Worm (Caenorhabditis elegans) whole organism, L3 larva: ENCODE measurements around the gene sre-30.

Source experiments
- R02D3.7 ChIP-seq: fragments of 150-350 bp; optimal IDR thresholded peaks from 2 replicates; lab custom pipeline; 2014; ENCODE audit warnings: missing biosample characterization, missing genetic modification characterization
- ZK546.5 ChIP-seq: sonication (generic microtip); optimal IDR thresholded peaks from 2 replicates; lab custom pipeline; 2017; ENCODE audit warnings: missing biosample characterization, missing genetic modification characterization
- aly-2 ChIP-seq: fragments of 150-350 bp; optimal IDR thresholded peaks from 2 replicates; lab custom pipeline; 2014; ENCODE audit warnings: missing biosample characterization, missing genetic modification characterization
- ceh-16 ChIP-seq: sonication (generic microtip); optimal IDR thresholded peaks from 2 replicates; lab custom pipeline; 2017; ENCODE audit warnings: missing biosample characterization, missing genetic modification characterization
- ceh-28 ChIP-seq: fragments of 150-350 bp; optimal IDR thresholded peaks from 2 replicates; lab custom pipeline; 2014; ENCODE audit warnings: missing biosample characterization, missing genetic modification reagents, missing genetic modification characterization
- ceh-82 ChIP-seq: fragments of 150-350 bp; optimal IDR thresholded peaks from 2 replicates; lab custom pipeline; 2014; ENCODE audit warnings: missing biosample characterization, missing genetic modification characterization
- ceh-9 ChIP-seq: sonication (generic microtip); optimal IDR thresholded peaks from 2 replicates; lab custom pipeline; 2018; ENCODE audit warnings: missing biosample characterization, missing genetic modification characterization
- egl-27 ChIP-seq: sonication (generic microtip); optimal IDR thresholded peaks from 4 replicates; lab custom pipeline; 2017; ENCODE audit warnings: missing biosample characterization, missing genetic modification reagents, missing genetic modification characterization
- elt-2 ChIP-seq: sonication (generic microtip); optimal IDR thresholded peaks from 2 replicates; lab custom pipeline; 2016; ENCODE audit warnings: missing genetic modification reagents, mild to moderate bottlenecking, missing genetic modification characterization, missing compliant biosample characterization
- fkh-10 ChIP-seq: sonication (generic microtip); optimal IDR thresholded peaks from 2 replicates; lab custom pipeline; 2017; ENCODE audit warnings: missing biosample characterization, missing genetic modification reagents, missing genetic modification characterization
- fos-1 ChIP-seq: fragments of 150-350 bp; optimal IDR thresholded peaks from 2 replicates; lab custom pipeline; 2014; ENCODE audit warnings: missing biosample characterization, missing genetic modification characterization
- hmg-11 ChIP-seq: sonication (generic microtip); optimal IDR thresholded peaks from 2 replicates; lab custom pipeline; 2016; ENCODE audit warnings: missing genetic modification characterization, missing compliant biosample characterization
- jun-1 ChIP-seq: fragments of 150-350 bp; optimal IDR thresholded peaks from 2 replicates; lab custom pipeline; 2014; ENCODE audit warnings: missing biosample characterization, missing genetic modification reagents, missing genetic modification characterization
- lin-15B ChIP-seq: fragments of 150-350 bp; optimal IDR thresholded peaks from 2 replicates; lab custom pipeline; 2014; ENCODE audit warnings: missing biosample characterization, missing genetic modification characterization
- mdl-1 ChIP-seq: fragments of 150-350 bp; optimal IDR thresholded peaks from 2 replicates; lab custom pipeline; 2014; ENCODE audit warnings: missing biosample characterization, missing genetic modification characterization
- mml-1 ChIP-seq: fragments of 150-350 bp; sonication (generic microtip); optimal IDR thresholded peaks from 3 replicates; lab custom pipeline; 2014; ENCODE audit warnings: missing biosample characterization, missing genetic modification characterization
- nfya-1 ChIP-seq: sonication (generic microtip); optimal IDR thresholded peaks from 2 replicates; lab custom pipeline; 2017; ENCODE audit warnings: missing genetic modification characterization, mild to moderate bottlenecking, missing compliant biosample characterization, antibody characterized with exemption, moderate library complexity; ENCODE audit not compliant: insufficient read depth
- nhr-12 ChIP-seq: fragments of 150-350 bp; optimal IDR thresholded peaks from 2 replicates; lab custom pipeline; 2014; ENCODE audit warnings: missing biosample characterization, missing genetic modification characterization
- nhr-237 ChIP-seq: fragments of 150-350 bp; optimal IDR thresholded peaks from 2 replicates; lab custom pipeline; 2014; ENCODE audit warnings: missing biosample characterization, missing genetic modification characterization
- nhr-25 ChIP-seq: sonication (generic microtip); optimal IDR thresholded peaks from 2 replicates; lab custom pipeline; 2017; ENCODE audit warnings: missing biosample characterization, missing genetic modification characterization
- nhr-28 ChIP-seq: fragments of 150-350 bp; optimal IDR thresholded peaks from 2 replicates; lab custom pipeline; 2014; ENCODE audit warnings: missing biosample characterization, missing genetic modification characterization
- nhr-43 ChIP-seq: sonication (generic microtip); optimal IDR thresholded peaks from 2 replicates; lab custom pipeline; 2016; ENCODE audit warnings: mild to moderate bottlenecking, missing genetic modification characterization, missing compliant biosample characterization; ENCODE audit not compliant: poor library complexity, severe bottlenecking
- nhr-67 ChIP-seq: fragments of 150-350 bp; optimal IDR thresholded peaks from 2 replicates; lab custom pipeline; 2014; ENCODE audit warnings: missing biosample characterization, missing genetic modification characterization
- nhr-76 ChIP-seq: fragments of 150-350 bp; sonication (generic microtip); optimal IDR thresholded peaks from 5 replicates; lab custom pipeline; 2014; ENCODE audit warnings: missing biosample characterization, missing genetic modification characterization
- nhr-77 ChIP-seq: fragments of 150-350 bp; optimal IDR thresholded peaks from 2 replicates; lab custom pipeline; 2014; ENCODE audit warnings: missing biosample characterization, missing genetic modification characterization
- pha-4 ChIP-seq: fragments of 150-350 bp; optimal IDR thresholded peaks from 2 replicates; lab custom pipeline; 2014; ENCODE audit warnings: missing biosample characterization, missing genetic modification reagents, missing genetic modification characterization
- sea-2 ChIP-seq: fragments of 150-350 bp; sonication (generic microtip); optimal IDR thresholded peaks from 4 replicates; lab custom pipeline; 2014; ENCODE audit warnings: missing biosample characterization, missing genetic modification reagents, missing genetic modification characterization
- skn-1 ChIP-seq: fragments of 150-350 bp; optimal IDR thresholded peaks from 2 replicates; lab custom pipeline; 2014; ENCODE audit warnings: missing biosample characterization, missing genetic modification characterization
- snpc-4 ChIP-seq: fragments of 150-350 bp; optimal IDR thresholded peaks from 2 replicates; lab custom pipeline; 2014; ENCODE audit warnings: missing biosample characterization, missing genetic modification characterization
- tbx-2 ChIP-seq: sonication (generic microtip); optimal IDR thresholded peaks from 2 replicates; lab custom pipeline; 2016; ENCODE audit warnings: mild to moderate bottlenecking, missing genetic modification characterization, missing compliant biosample characterization
- unc-39 ChIP-seq: sonication (generic microtip); optimal IDR thresholded peaks from 4 replicates; lab custom pipeline; 2017; ENCODE audit warnings: missing biosample characterization, missing genetic modification characterization
- unc-62 ChIP-seq: fragments of 150-350 bp; sonication (generic microtip); optimal IDR thresholded peaks from 4 replicates; lab custom pipeline; 2014; ENCODE audit warnings: missing biosample characterization, missing genetic modification reagents, missing genetic modification characterization
- ztf-11 ChIP-seq: fragments of 150-350 bp; optimal IDR thresholded peaks from 2 replicates; lab custom pipeline; 2014; ENCODE audit warnings: missing biosample characterization, missing genetic modification characterization
- ztf-4 ChIP-seq: fragments of 150-350 bp; optimal IDR thresholded peaks from 2 replicates; lab custom pipeline; 2014; ENCODE audit warnings: missing biosample characterization, missing genetic modification characterization

sre-30 gene

ce11 chrII:12417996-12418395, 11.7 kb upstream of the sre-30 start:
- TF ChIP-seq snpc-4 (tag; lab: Kevin White, UChicago) (no peak), ceh-28 (no peak), tbx-2 (no peak), pha-4 (tag; lab: Kevin White, UChicago) (no peak), fkh-10 (no peak), ceh-16 (tag; lab: Kevin White, UChicago) (no peak), nhr-12 (no peak)

- TF ChIP-seq fkh-10: no peak
- no peak for TF ChIP-seq egl-27 (tag; lab: Kevin White, UChicago)
- no peak for TF ChIP-seq ZK546.5 (tag; lab: Kevin White, UChicago)
- no peak for TF ChIP-seq snpc-4 (tag; lab: Kevin White, UChicago)
- no peak for TF ChIP-seq nfya-1
- no peak for TF ChIP-seq unc-39 (tag; lab: Kevin White, UChicago)
- TF ChIP-seq nhr-25 (tag; lab: Kevin White, UChicago): no peak
These were observed 11.2 kb upstream of the sre-30 start, which contains the start of gene sre-27 for ce11 chrII:12417514-12417913. Gene sre-27 (minus strand): TSS chrII:12417614.

DNA sequence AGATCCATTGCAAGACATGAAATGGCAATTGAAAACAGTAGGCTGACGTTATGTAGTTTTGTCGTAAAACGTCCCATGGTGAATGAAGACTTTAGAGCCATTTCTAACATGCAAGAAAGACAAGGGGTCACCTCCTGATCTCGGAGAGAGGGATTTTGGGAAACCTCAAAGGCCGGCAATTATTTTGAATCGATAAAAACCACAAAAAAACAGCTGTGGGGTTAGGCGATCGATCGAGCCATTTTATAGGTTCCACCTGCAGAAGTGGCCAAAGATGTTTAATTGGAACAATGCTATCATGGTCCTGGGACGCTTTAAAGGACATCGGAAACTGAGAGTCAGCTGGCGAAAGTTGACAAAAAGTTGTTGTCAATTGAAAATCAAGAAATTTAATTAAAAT, 8.5 kb upstream of the sre-30 start, which contains the start of gene Y57A10C.11:
Gene Y57A10C.11 (minus strand): TSS at position 101 of the 400 bp plus-strand sequence.
- no peak for TF ChIP-seq nhr-25 (tag; lab: Kevin White, UChicago)
- TF ChIP-seq ceh-9 (tag; lab: Kevin White, UChicago): no peak
- TF ChIP-seq ceh-28: no peak
- TF ChIP-seq ztf-4 (tag; lab: Kevin White, UChicago): no peak
- TF ChIP-seq tbx-2: no peak
- no peak for TF ChIP-seq nhr-237 (tag; lab: Kevin White, UChicago)
- no peak for TF ChIP-seq nhr-67
- TF ChIP-seq skn-1 (tag; lab: Kevin White, UChicago): no peak
- no peak for TF ChIP-seq sea-2
- TF ChIP-seq jun-1 (tag; lab: Kevin White, UChicago): no peak
- TF ChIP-seq elt-2 (tag; lab: Kevin White, UChicago): no peak
- no peak for TF ChIP-seq unc-62
- TF ChIP-seq mdl-1 (tag; lab: Kevin White, UChicago): no peak
- no peak for TF ChIP-seq nhr-77
- TF ChIP-seq lin-15B (tag; lab: Kevin White, UChicago): no peak
- no peak for TF ChIP-seq ztf-11 (tag; lab: Kevin White, UChicago)
- no peak for TF ChIP-seq nhr-43 (tag; lab: Kevin White, UChicago)
- TF ChIP-seq, all 47 proteins: peak for 0

- no peak for TF ChIP-seq nhr-12
- TF ChIP-seq R02D3.7: no peak
- TF ChIP-seq ceh-28: no peak
- TF ChIP-seq pha-4 (tag; lab: Kevin White, UChicago): no peak
- TF ChIP-seq hmg-11 (tag; lab: Kevin White, UChicago): no peak
These were observed 6.1 kb upstream of the sre-30 start, which contains the start of gene Y57A10C.1 for ce11 chrII:12412417-12412816. Gene Y57A10C.1 (minus strand): TSS chrII:12412517.

DNA sequence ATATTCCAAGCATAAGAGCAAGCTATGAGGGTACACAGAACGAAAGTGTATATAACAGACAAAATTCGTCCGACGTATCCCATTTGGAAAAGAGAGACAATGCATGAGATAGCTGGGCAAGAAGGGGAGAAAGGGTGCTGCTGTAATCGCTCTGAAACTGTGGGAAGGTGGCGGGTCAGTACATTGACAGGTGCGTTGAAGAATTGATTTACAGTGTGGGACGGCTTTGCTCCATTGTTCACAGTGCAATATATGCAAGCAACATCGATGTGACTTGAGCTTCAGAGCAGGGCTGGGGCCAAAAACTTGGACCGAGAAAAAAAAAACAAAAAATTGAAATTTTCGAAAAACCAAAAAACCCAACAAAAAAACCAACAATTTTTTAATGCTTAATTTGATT, 3.8 kb upstream of the sre-30 start, which contains the start of gene F57G9.3:
Gene F57G9.3 (minus strand): TSS at position 101 of the 400 bp plus-strand sequence.
- TF ChIP-seq skn-1 (tag; lab: Kevin White, UChicago): no peak

DNA sequence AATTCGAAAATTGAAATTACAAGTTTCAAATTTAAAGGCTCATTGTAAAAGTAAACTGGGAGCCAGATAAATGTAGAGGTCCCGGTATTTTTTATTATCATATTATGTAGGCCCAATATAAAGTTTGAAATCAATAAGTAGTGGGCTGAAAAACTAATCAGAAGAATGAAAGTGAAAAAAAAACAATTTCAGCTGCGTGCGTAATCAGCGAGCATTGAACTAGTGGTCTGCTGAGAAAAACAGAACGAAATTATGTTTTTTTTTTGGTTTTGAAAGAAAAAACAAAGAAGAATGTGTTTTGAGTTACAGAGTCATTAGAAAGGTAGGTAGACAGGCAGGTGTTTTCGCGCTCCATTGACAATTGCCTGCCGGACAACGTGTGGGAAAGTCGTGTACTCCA, 2.4 kb upstream of the sre-30 start, which contains the start of gene sre-31:
Gene sre-31 (minus strand): TSS at position 101 of the 400 bp plus-strand sequence.
- TF ChIP-seq jun-1 (tag; lab: Kevin White, UChicago): no peak

DNA sequence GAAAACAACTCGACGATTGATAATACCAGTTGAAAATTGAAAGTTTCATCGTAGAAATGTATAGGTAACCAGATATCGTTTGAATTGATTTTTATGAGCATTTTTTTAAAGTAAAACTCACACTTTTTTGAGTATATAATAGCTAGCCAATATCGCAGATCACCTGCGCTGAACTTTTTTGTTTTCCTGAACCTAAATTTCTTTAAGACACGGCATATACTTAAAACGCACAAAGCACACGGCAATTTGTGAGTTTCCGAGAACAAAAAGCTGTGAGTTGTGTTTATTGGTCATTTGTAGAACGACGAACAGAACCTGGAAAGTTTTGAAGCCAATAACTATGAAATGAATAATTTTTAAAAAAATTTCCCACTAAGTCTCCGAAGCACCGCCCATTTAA, 4.5 kb downstream of the sre-30 start, which contains the start of gene sre-29:
Gene sre-29 (minus strand): TSS at position 101 of the 400 bp plus-strand sequence.
- TF ChIP-seq nhr-77: no peak
- TF ChIP-seq nhr-76 (tag; lab: Kevin White, UChicago): no peak
- TF ChIP-seq aly-2: no peak
- no peak for TF ChIP-seq lin-15B (tag; lab: Kevin White, UChicago)
- no peak for TF ChIP-seq mml-1
- TF ChIP-seq ceh-16 (tag; lab: Kevin White, UChicago): no peak
- TF ChIP-seq unc-62: no peak
- TF ChIP-seq fos-1: no peak
- TF ChIP-seq tbx-2: no peak
- TF ChIP-seq snpc-4 (tag; lab: Kevin White, UChicago): no peak
- TF ChIP-seq ceh-9 (tag; lab: Kevin White, UChicago): no peak
- TF ChIP-seq sea-2: no peak
- no peak for TF ChIP-seq nhr-28 (tag; lab: Kevin White, UChicago)
- no peak for TF ChIP-seq ceh-82 (tag; lab: Kevin White, UChicago)
